Fruit fly (Drosophila melanogaster) whole organism, embryonic: ENCODE results near the gene CG14718.

Experiments used
- Adf1 ChIP-seq: fragments of 200-800 bp; sonication (Bioruptor generic); IDR thresholded peaks from 2 replicates; pipeline ENCODE4 v1.3.6; 2022; ENCODE audit warnings: missing biosample characterization, missing genetic modification characterization
- B-H2 ChIP-seq: fragments of 200-800 bp; sonication (Bioruptor generic); optimal IDR thresholded peaks from 2 replicates; lab custom pipeline; 2018; ENCODE audit warnings: missing biosample characterization, mild to moderate bottlenecking, missing genetic modification characterization
- BEAF-32 ChIP-seq: fragments of 200-800 bp; sonication (Bioruptor generic); optimal IDR thresholded peaks from 3 replicates; lab custom pipeline; 2017; ENCODE audit warnings: missing biosample characterization, missing genetic modification characterization, mild to moderate bottlenecking, moderate library complexity, missing genetic modification reagents
- Bdp1 ChIP-seq: fragments of 200-800 bp; sonication (Bioruptor generic); optimal IDR thresholded peaks from 3 replicates; lab custom pipeline; 2016; ENCODE audit warnings: missing biosample characterization, missing genetic modification characterization
- CG10321 ChIP-seq: fragments of 200-800 bp; sonication (Bioruptor generic); IDR thresholded peaks from 2 replicates; pipeline ENCODE4 v1.3.6; 2022; ENCODE audit warnings: missing biosample characterization, missing genetic modification characterization
- CG10959 ChIP-seq: fragments of 200-800 bp; sonication (Bioruptor generic); IDR thresholded peaks from 2 replicates; pipeline ENCODE4 v1.3.6; 2022; ENCODE audit warnings: missing biosample characterization, missing genetic modification characterization
- CG11456 ChIP-seq: fragments of 200-800 bp; sonication (Bioruptor generic); IDR thresholded peaks from 3 replicates; pipeline ENCODE4 v1.3.6; 2022; ENCODE audit warnings: missing biosample characterization, missing genetic modification characterization
- CG13624 ChIP-seq: fragments of 200-800 bp; sonication (Bioruptor generic); optimal IDR thresholded peaks from 2 replicates; lab custom pipeline; 2016; ENCODE audit warnings: missing biosample characterization, missing genetic modification characterization
- CG14710 ChIP-seq: fragments of 200-800 bp; sonication (Bioruptor generic); optimal IDR thresholded peaks from 3 replicates; lab custom pipeline; 2019; ENCODE audit warnings: missing biosample characterization, mild to moderate bottlenecking, missing genetic modification characterization, moderate library complexity
- CG14860 ChIP-seq: fragments of 200-800 bp; sonication (Bioruptor generic); IDR thresholded peaks from 3 replicates; pipeline ENCODE4 v1.3.6; 2022; ENCODE audit warnings: missing biosample characterization, missing genetic modification characterization; ENCODE audit not compliant: partially characterized antibody
- CG14965 ChIP-seq: fragments of 200-800 bp; sonication (Bioruptor generic); optimal IDR thresholded peaks from 2 replicates; lab custom pipeline; 2016; ENCODE audit warnings: missing biosample characterization, missing genetic modification characterization, borderline replicate concordance
- CG15073 ChIP-seq: fragments of 200-800 bp; sonication (Bioruptor generic); optimal IDR thresholded peaks from 2 replicates; lab custom pipeline; 2016; ENCODE audit warnings: missing biosample characterization, missing genetic modification characterization
- CG17186 ChIP-seq: fragments of 200-800 bp; sonication (Bioruptor generic); optimal IDR thresholded peaks from 3 replicates; lab custom pipeline; 2017; ENCODE audit warnings: missing biosample characterization, missing genetic modification reagents, missing genetic modification characterization
- CG18476 ChIP-seq: fragments of 200-800 bp; sonication (Bioruptor generic); optimal IDR thresholded peaks from 2 replicates; lab custom pipeline; 2016; ENCODE audit warnings: missing biosample characterization, mild to moderate bottlenecking, missing genetic modification characterization
- CG2116 ChIP-seq: fragments of 200-800 bp; sonication (Bioruptor generic); optimal IDR thresholded peaks from 3 replicates; lab custom pipeline; 2018; ENCODE audit warnings: missing biosample characterization, mild to moderate bottlenecking, missing genetic modification characterization
- CG3847 ChIP-seq: fragments of 200-800 bp; sonication (Bioruptor generic); IDR thresholded peaks from 2 replicates; pipeline ENCODE4 v1.3.6; 2022; ENCODE audit warnings: missing biosample characterization, missing genetic modification characterization
- CG4617 ChIP-seq: fragments of 200-800 bp; sonication (Bioruptor generic); optimal IDR thresholded peaks from 3 replicates; lab custom pipeline; 2016; ENCODE audit warnings: missing biosample characterization, missing genetic modification characterization, borderline replicate concordance
- CG6765 ChIP-seq: fragments of 200-800 bp; sonication (Bioruptor generic); optimal IDR thresholded peaks from 3 replicates; lab custom pipeline; 2017; ENCODE audit warnings: missing biosample characterization, mild to moderate bottlenecking, missing genetic modification characterization
- CG7839 ChIP-seq: fragments of 200-800 bp; sonication (Bioruptor generic); optimal IDR thresholded peaks from 3 replicates; lab custom pipeline; 2018; ENCODE audit warnings: missing biosample characterization, mild to moderate bottlenecking, missing genetic modification characterization, moderate library complexity
- Camta ChIP-seq: fragments of 200-800 bp; sonication (Bioruptor generic); optimal IDR thresholded peaks from 2 replicates; lab custom pipeline; 2016; ENCODE audit warnings: missing biosample characterization, missing genetic modification characterization
- Doc2 ChIP-seq: fragments of 200-800 bp; sonication (Bioruptor generic); IDR thresholded peaks from 2 replicates; pipeline ENCODE4 v1.3.6; 2022; ENCODE audit warnings: missing biosample characterization, missing genetic modification characterization
- E2f1 ChIP-seq: fragments of 200-800 bp; sonication (Bioruptor generic); IDR thresholded peaks from 2 replicates; pipeline ENCODE4 v1.3.6; 2022; ENCODE audit warnings: missing biosample characterization, missing genetic modification characterization
- ERR ChIP-seq: fragments of 200-800 bp; sonication (Bioruptor generic); optimal IDR thresholded peaks from 2 replicates; lab custom pipeline; 2016; ENCODE audit warnings: missing biosample characterization, missing genetic modification characterization
- H15 ChIP-seq: fragments of 200-800 bp; sonication (Bioruptor generic); IDR thresholded peaks from 3 replicates; pipeline ENCODE4 v1.3.6; 2022; ENCODE audit warnings: missing biosample characterization, missing genetic modification characterization
- HmgZ ChIP-seq: fragments of 200-800 bp; sonication (Bioruptor generic); optimal IDR thresholded peaks from 2 replicates; lab custom pipeline; 2018; ENCODE audit warnings: missing biosample characterization, mild to moderate bottlenecking, missing genetic modification characterization
- Hmr ChIP-seq: fragments of 200-800 bp; sonication (Bioruptor generic); optimal IDR thresholded peaks from 3 replicates; lab custom pipeline; 2017; ENCODE audit warnings: mild to moderate bottlenecking, missing biosample characterization, missing genetic modification reagents, missing genetic modification characterization
- Meics ChIP-seq: fragments of 200-800 bp; sonication (Bioruptor generic); optimal IDR thresholded peaks from 2 replicates; lab custom pipeline; 2017; ENCODE audit warnings: missing biosample characterization, mild to moderate bottlenecking, missing genetic modification characterization
- NFAT ChIP-seq: fragments of 200-800 bp; sonication (Bioruptor generic); IDR thresholded peaks from 2 replicates; pipeline ENCODE4 v1.3.6; 2022; ENCODE audit warnings: missing biosample characterization, missing genetic modification characterization
- Poxn ChIP-seq: fragments of 200-800 bp; sonication (Bioruptor generic); IDR thresholded peaks from 2 replicates; pipeline ENCODE4 v1.3.6; 2022; ENCODE audit warnings: missing biosample characterization, missing genetic modification characterization
- Scr ChIP-seq: fragments of 200-800 bp; sonication (Bioruptor generic); IDR thresholded peaks from 2 replicates; pipeline ENCODE4 v1.3.6; 2022; ENCODE audit warnings: missing biosample characterization, missing genetic modification characterization; ENCODE audit not compliant: partially characterized antibody
- Sry-δ ChIP-seq: fragments of 200-800 bp; sonication (Bioruptor generic); optimal IDR thresholded peaks from 2 replicates; lab custom pipeline; 2016; ENCODE audit warnings: missing biosample characterization, missing genetic modification characterization
- Xbp1 ChIP-seq: fragments of 200-800 bp; sonication (Bioruptor generic); optimal IDR thresholded peaks from 3 replicates; lab custom pipeline; 2016; ENCODE audit warnings: missing biosample characterization, mild to moderate bottlenecking, missing genetic modification characterization
- ab ChIP-seq: fragments of 200-800 bp; sonication (Bioruptor generic); optimal IDR thresholded peaks from 2 replicates; lab custom pipeline; 2016; ENCODE audit warnings: missing biosample characterization, missing genetic modification characterization
- bigmax ChIP-seq: fragments of 200-800 bp; sonication (Bioruptor generic); optimal IDR thresholded peaks from 2 replicates; lab custom pipeline; 2018; ENCODE audit warnings: missing biosample characterization, mild to moderate bottlenecking, missing genetic modification characterization
- danr ChIP-seq: fragments of 200-800 bp; sonication (Bioruptor generic); IDR thresholded peaks from 2 replicates; pipeline ENCODE4 v1.3.6; 2022; ENCODE audit warnings: missing biosample characterization, missing genetic modification characterization
- dati ChIP-seq: fragments of 200-800 bp; sonication (Bioruptor generic); IDR thresholded peaks from 2 replicates; pipeline ENCODE4 v1.3.6; 2022; ENCODE audit warnings: missing biosample characterization, missing genetic modification characterization
- dmrt99B ChIP-seq: fragments of 200-800 bp; sonication (Bioruptor generic); optimal IDR thresholded peaks from 2 replicates; lab custom pipeline; 2018; ENCODE audit warnings: missing biosample characterization, mild to moderate bottlenecking, missing genetic modification characterization, moderate library complexity
- eyg ChIP-seq: fragments of 200-800 bp; sonication (Bioruptor generic); optimal IDR thresholded peaks from 3 replicates; lab custom pipeline; 2016; ENCODE audit warnings: missing biosample characterization, missing genetic modification characterization
- gsb ChIP-seq: fragments of 200-800 bp; sonication (Bioruptor generic); IDR thresholded peaks from 2 replicates; pipeline ENCODE4 v1.3.6; 2022; ENCODE audit warnings: missing biosample characterization, missing genetic modification characterization
- hkb ChIP-seq, 2 experiments: fragments of 200-800 bp in 1 of 2; fragments of >200 bp in 1 of 2; sonication (Bioruptor generic) in 1 of 2; IDR thresholded peaks in 1 of 2; optimal IDR thresholded peaks in 1 of 2; 2 replicates each; pipeline versions ENCODE4 v1.3.6 to Lab custom; 2017 to 2022; ENCODE audit warnings: missing biosample characterization in 1 of 2, missing genetic modification characterization in 1 of 2
- ken ChIP-seq: fragments of 200-800 bp; sonication (Bioruptor generic); IDR thresholded peaks from 3 replicates; pipeline ENCODE4 v1.3.6; 2022; ENCODE audit warnings: missing biosample characterization, missing genetic modification characterization
- oc ChIP-seq: fragments of 200-800 bp; sonication (Bioruptor generic); optimal IDR thresholded peaks from 2 replicates; lab custom pipeline; 2018; ENCODE audit warnings: missing biosample characterization, mild to moderate bottlenecking, missing genetic modification characterization, moderate library complexity
- odd ChIP-seq: fragments of 200-800 bp; sonication (Bioruptor generic); optimal IDR thresholded peaks from 2 replicates; lab custom pipeline; 2017; ENCODE audit warnings: missing biosample characterization, mild to moderate bottlenecking, missing genetic modification characterization
- p53 ChIP-seq: fragments of 200-800 bp; sonication (Bioruptor generic); optimal IDR thresholded peaks from 2 replicates; lab custom pipeline; 2016; ENCODE audit warnings: missing biosample characterization, missing genetic modification characterization
- phol ChIP-seq: fragments of 200-800 bp; sonication (Bioruptor generic); optimal IDR thresholded peaks from 3 replicates; lab custom pipeline; 2018; ENCODE audit warnings: missing biosample characterization, mild to moderate bottlenecking, missing genetic modification characterization, moderate library complexity
- prd ChIP-seq, 3 experiments: fragments of >200 bp in 2 of 3; fragments of 200-800 bp in 1 of 3; sonication (Bioruptor generic) in 1 of 3; optimal IDR thresholded peaks in 2 of 3; IDR thresholded peaks in 1 of 3; 2 replicates in 2 of 3; 3 replicates in 1 of 3; pipeline versions ENCODE4 v1.3.6 to Lab custom; 2017 to 2022; ENCODE audit warnings: missing biosample characterization in 1 of 3, missing genetic modification characterization in 1 of 3
- sens ChIP-seq: fragments of 200-800 bp; sonication (Bioruptor generic); peaks from one replicate; lab custom pipeline; 2016; ENCODE audit warnings: missing biosample characterization, missing genetic modification characterization
- sug ChIP-seq: fragments of 200-800 bp; optimal IDR thresholded peaks from 2 replicates; lab custom pipeline; 2019; ENCODE audit warnings: missing biosample characterization, mild to moderate bottlenecking, missing genetic modification characterization, moderate library complexity
- trem ChIP-seq: fragments of 200-800 bp; optimal IDR thresholded peaks from 3 replicates; lab custom pipeline; 2019; ENCODE audit warnings: missing biosample characterization, mild to moderate bottlenecking, missing genetic modification characterization, moderate library complexity
- unpg ChIP-seq: fragments of 200-800 bp; sonication (Bioruptor generic); optimal IDR thresholded peaks from 3 replicates; lab custom pipeline; 2018; ENCODE audit warnings: missing biosample characterization, mild to moderate bottlenecking, missing genetic modification characterization, moderate library complexity

CG14718 gene

dm6 chr3R:11735337-11735736, 34.9 kb downstream of the CG14718 start, which contains the start of gene CG14721 (continued):
- TF ChIP-seq CG10321 (no peak), Xbp1 (GFP tag; lab: Kevin White, UChicago) (peak; percentile 47), NFAT (GFP tag; lab: Robert Waterston, UW) (no peak), Camta (GFP tag; lab: Kevin White, UChicago) (no peak), ab (GFP tag; lab: Kevin White, UChicago) (no peak), CG2116 (GFP tag; lab: Kevin White, UChicago) (peak; percentile 68), prd (optimal IDR thresholded peaks at IDR 0.05; lab: Kevin White, UChicago) (no peak), prd (GFP tag; IDR thresholded peaks at IDR 0.05; lab: Robert Waterston, UW) (peak; percentile 38; the same call in 1 of the 3 replicates), CG7839 (tag; lab: Kevin White, UChicago) (no peak), Hmr (GFP tag; lab: Kevin White, UChicago) (no peak), unpg (GFP tag; lab: Kevin White, UChicago) (no peak), CG15073 (GFP tag; lab: Kevin White, UChicago) (no peak), Scr (GFP tag; lab: Robert Waterston, UW) (peak; percentile 68), CG6765 (GFP tag; lab: Kevin White, UChicago) (no peak), eyg (GFP tag; lab: Kevin White, UChicago) (no peak), Poxn (GFP tag; lab: Robert Waterston, UW) (no peak), CG10959 (no peak), sens (GFP tag; lab: Kevin White, UChicago) (peak; percentile 85), sug (tag; lab: Kevin White, UChicago) (no peak), CG17186 (peak; percentile 95), CG11456 (no peak), HmgZ (tag; lab: Kevin White, UChicago) (peak; percentile 44), odd (GFP tag; lab: Kevin White, UChicago) (no peak), Doc2 (no peak), CG13624 (GFP tag; lab: Kevin White, UChicago) (no peak), ken (0 out of 3 replicates have a peak, but pooled peaks have one; percentile 11), CG14710 (peak; percentile 58), dmrt99B (no peak), CG14860 (no peak), Meics (GFP tag; lab: Kevin White, UChicago) (no peak), trem (tag; lab: Kevin White, UChicago) (peak; percentile 99), bigmax (no peak), BEAF-32 (GFP tag; lab: Kevin White, UChicago) (peak; percentile 72), oc (tag; lab: Kevin White, UChicago) (no peak), H15 (no peak), CG4617 (GFP tag; lab: Kevin White, UChicago) (peak; percentile 53), Bdp1 (GFP tag; lab: Kevin White, UChicago) (no peak), Sry-δ (GFP tag; lab: Kevin White, UChicago) (peak; percentile 58), CG18476 (GFP tag; lab: Kevin White, UChicago) (no peak), Adf1 (GFP tag; lab: Robert Waterston, UW) (peak; percentile 32), CG14965 (GFP tag; lab: Kevin White, UChicago) (no peak), hkb (optimal IDR thresholded peaks at IDR 0.05; lab: Kevin White, UChicago) (no peak), hkb (GFP tag; IDR thresholded peaks at IDR 0.05; lab: Robert Waterston, UW) (0 out of 2 replicates have a peak, but pooled peaks have one; percentile 17), p53 (GFP tag; lab: Kevin White, UChicago) (peak; percentile 3), gsb (GFP tag; lab: Robert Waterston, UW) (no peak), B-H2 (GFP tag; lab: Kevin White, UChicago) (no peak), ERR (GFP tag; lab: Kevin White, UChicago) (no peak), danr (GFP tag; lab: Robert Waterston, UW) (no peak), phol (peak; percentile 50), CG3847 (GFP tag; lab: Robert Waterston, UW) (peak; percentile 66), E2f1 (GFP tag; lab: Robert Waterston, UW) (no peak), dati (no peak)
